Fruit fly (Drosophila melanogaster) whole organism, wandering third instar larva: Measurements from ENCODE around the gene Ir31a.

Experiments
- Abd-B ChIP-seq: fragments of >200 bp; optimal IDR thresholded peaks from 2 replicates; lab custom pipeline; 2017; ENCODE audit warnings: missing biosample characterization, missing genetic modification characterization
- CG32264 ChIP-seq: fragments of 200-800 bp; sonication (Bioruptor generic); optimal IDR thresholded peaks from 2 replicates; lab custom pipeline; 2016; ENCODE audit warnings: missing biosample characterization, missing genetic modification characterization
- CrebA ChIP-seq: fragments of 200-800 bp; sonication (Bioruptor generic); optimal IDR thresholded peaks from 2 replicates; lab custom pipeline; 2016; ENCODE audit warnings: missing biosample characterization, mild to moderate bottlenecking, missing genetic modification characterization, borderline replicate concordance
- Dif ChIP-seq: fragments of 200-275, 200-300 bp; sonication (Bioruptor generic); optimal IDR thresholded peaks from 2 replicates; lab custom pipeline; 2018; ENCODE audit warnings: missing biosample characterization, missing genetic modification characterization; ENCODE audit not compliant: partially characterized antibody
- GATAd ChIP-seq: sonication (Bioruptor generic); optimal IDR thresholded peaks from 2 replicates; lab custom pipeline; 2016; ENCODE audit warnings: missing biosample characterization, missing genetic modification characterization
- Hnf4 ChIP-seq: fragments of 200-800 bp; sonication (Bioruptor generic); optimal IDR thresholded peaks from 2 replicates; lab custom pipeline; 2016; ENCODE audit warnings: missing biosample characterization, mild to moderate bottlenecking, missing genetic modification characterization
- Myc ChIP-seq: fragments of >200 bp; optimal IDR thresholded peaks from 2 replicates; lab custom pipeline; 2017
- N ChIP-seq: fragments of >200 bp; optimal IDR thresholded peaks from 2 replicates; lab custom pipeline; 2018; ENCODE audit warnings: missing biosample characterization, missing external identifiers, missing genetic modification characterization
- Rel ChIP-seq, 2 experiments: fragments of 200-800 bp; sonication (Bioruptor generic) in 1 of 2; optimal IDR thresholded peaks; 2 replicates in 1 of 2; 3 replicates in 1 of 2; lab custom pipeline; 2016 to 2019; ENCODE audit warnings: mild to moderate bottlenecking in 2 of 2, missing biosample characterization in 2 of 2, missing genetic modification characterization in 2 of 2, moderate library complexity in 1 of 2
- Sp1 ChIP-seq: fragments of 200-800 bp; sonication (Bioruptor generic); optimal IDR thresholded peaks from 3 replicates; lab custom pipeline; 2019; ENCODE audit warnings: missing biosample characterization, mild to moderate bottlenecking, missing genetic modification characterization, moderate library complexity
- Vsx2 ChIP-seq: fragments of 200-300, 225-300 bp; sonication (Bioruptor generic); optimal IDR thresholded peaks from 2 replicates; lab custom pipeline; 2018; ENCODE audit warnings: missing biosample characterization, missing genetic modification characterization; ENCODE audit not compliant: partially characterized antibody
- dmrt93B ChIP-seq: fragments of 200-800 bp; sonication (Bioruptor generic); optimal IDR thresholded peaks from 2 replicates; lab custom pipeline; 2018; ENCODE audit warnings: missing biosample characterization, mild to moderate bottlenecking, missing genetic modification characterization
- ey ChIP-seq: fragments of 200-800 bp; sonication (Bioruptor generic); optimal IDR thresholded peaks from 2 replicates; lab custom pipeline; 2016; ENCODE audit warnings: missing biosample characterization, missing genetic modification characterization
- foxo ChIP-seq, 2 experiments: fragments of 200-800 bp; sonication (Bioruptor generic); optimal IDR thresholded peaks; 2 replicates in 1 of 2; 3 replicates in 1 of 2; lab custom pipeline; 2016 to 2017; ENCODE audit warnings: missing biosample characterization in 2 of 2, missing genetic modification characterization in 2 of 2
- jim ChIP-seq: fragments of 175-275, 200-325 bp; sonication (Bioruptor generic); optimal IDR thresholded peaks from 2 replicates; lab custom pipeline; 2016; ENCODE audit warnings: missing biosample characterization, mild to moderate bottlenecking, missing genetic modification characterization
- psq ChIP-seq: fragments of 200-800 bp; sonication (Bioruptor generic); optimal IDR thresholded peaks from 3 replicates; lab custom pipeline; 2017; ENCODE audit warnings: missing biosample characterization, mild to moderate bottlenecking, missing genetic modification characterization, moderate library complexity
- sv ChIP-seq: fragments of 200-800 bp; sonication (Bioruptor generic); optimal IDR thresholded peaks from 3 replicates; lab custom pipeline; 2016; ENCODE audit warnings: missing biosample characterization, missing genetic modification characterization
- tai ChIP-seq: sonication (Bioruptor generic); optimal IDR thresholded peaks from 2 replicates; lab custom pipeline; 2016; ENCODE audit warnings: missing biosample characterization, missing genetic modification characterization
- usp ChIP-seq: fragments of >200 bp; optimal IDR thresholded peaks from 2 replicates; lab custom pipeline; 2017; ENCODE audit warnings: missing biosample characterization, missing genetic modification characterization
- woc ChIP-seq: sonication (Bioruptor generic); optimal IDR thresholded peaks from 2 replicates; lab custom pipeline; 2016; ENCODE audit warnings: missing biosample characterization, mild to moderate bottlenecking, missing genetic modification characterization

Gene Ir31a

DNA sequence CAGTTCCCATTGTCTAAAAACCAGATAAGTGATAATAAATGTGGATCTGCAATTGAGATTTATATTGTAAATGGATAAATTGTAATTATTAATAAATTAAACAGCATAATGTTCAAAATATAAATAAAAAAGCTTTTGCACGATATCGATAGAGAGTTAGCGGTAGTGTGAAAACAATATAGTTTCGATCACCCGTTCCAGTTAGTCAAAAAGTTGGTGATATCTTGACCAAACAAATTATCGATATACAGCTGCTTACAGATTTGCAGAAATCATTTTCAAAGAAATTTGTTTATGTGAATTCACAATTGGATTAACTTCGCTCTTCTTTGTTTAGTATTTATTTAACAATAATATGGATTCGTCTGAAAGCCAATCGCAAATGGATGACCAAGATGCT lies 33.8 kb downstream of the Ir31a start, which contains the start of gene Nse4:
Gene Nse4 (plus strand): TSS at position 267 of the 400 bp plus-strand sequence.
- TF ChIP-seq Vsx2 (GFP tag; lab: Kevin White, UChicago) (no peak), Hnf4 (GFP tag; lab: Kevin White, UChicago) (no peak), ey (no peak), Rel (GFP tag; optimal IDR thresholded peaks at IDR 0.05; lab: Kevin White, UChicago) (no peak), Rel (tag; optimal IDR thresholded peaks at IDR 0.05; lab: Kevin White, UChicago) (no peak), jim (GFP tag; lab: Kevin White, UChicago) (no peak), N (GFP tag; lab: Kevin White, UChicago) (peak; percentile 10)
- TF ChIP-seq, all 38 proteins: peak for 1

DNA sequence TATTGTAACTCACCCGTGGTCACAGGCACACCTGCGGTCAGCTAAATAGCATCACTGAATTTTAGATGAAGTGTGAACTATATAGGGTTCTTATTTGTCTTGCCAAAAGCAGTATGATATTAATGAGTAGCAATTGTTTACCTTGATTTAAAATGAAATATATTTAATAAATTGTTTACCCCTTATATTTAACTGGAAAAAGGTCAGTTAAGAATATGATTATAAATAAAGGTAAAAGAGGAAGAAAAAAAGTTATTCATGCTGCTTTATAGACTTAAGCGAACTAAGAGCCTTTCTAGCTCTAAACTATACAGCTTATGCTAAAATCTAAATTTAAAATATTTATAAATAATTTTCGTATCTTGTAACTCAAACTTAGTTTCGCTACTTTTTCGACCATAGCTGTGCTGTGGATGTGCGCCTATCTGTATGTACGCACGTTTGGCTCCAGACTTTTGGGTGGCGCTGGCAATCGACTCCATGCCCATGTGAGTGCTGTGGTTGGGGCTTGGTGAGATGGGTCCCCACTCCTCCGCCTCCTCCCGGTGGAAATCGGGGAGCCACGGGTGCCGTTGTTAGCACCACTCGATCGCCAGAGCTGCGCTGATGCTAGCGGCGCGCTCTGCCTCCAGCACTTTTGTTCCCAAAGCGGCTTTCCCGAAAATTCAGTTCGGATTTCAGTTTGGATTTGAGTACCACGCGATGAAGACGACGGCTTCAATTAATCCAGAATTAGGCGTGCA lies 36.9 kb downstream of the Ir31a start, which contains the start of gene loh:
Gene loh (plus strand): TSS at position 487 of the 743 bp plus-strand sequence.
- TF ChIP-seq CrebA (GFP tag; lab: Kevin White, UChicago) (no peak), sv (GFP tag; lab: Kevin White, UChicago) (peak; percentile 28)

DNA sequence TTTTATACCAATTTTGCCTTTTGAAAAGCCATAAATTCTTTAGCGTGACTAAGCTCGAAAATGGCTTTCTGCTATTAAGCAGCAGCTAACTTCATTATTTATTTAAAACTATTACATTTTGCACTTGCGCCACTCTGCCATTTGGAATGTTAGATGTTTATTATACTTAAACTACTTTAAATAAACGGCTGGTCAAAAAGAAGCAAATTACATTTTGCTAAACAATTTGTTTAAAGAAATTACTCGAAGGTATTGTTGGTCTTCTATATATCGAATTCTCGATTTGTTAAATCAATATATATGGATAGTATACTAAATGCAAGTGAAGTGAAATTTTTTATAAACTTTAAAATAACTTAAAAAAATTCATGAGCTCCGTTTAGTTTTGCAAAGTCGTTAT lies 46.9 kb downstream of the Ir31a start, which contains the start of gene ppk10:
Gene ppk10 (minus strand): TSS at position 101 of the 400 bp plus-strand sequence.
- TF ChIP-seq Abd-B (GFP tag; lab: Kevin White, UChicago) (no peak), tai (GFP tag; lab: Kevin White, UChicago) (no peak), psq (no peak), CG32264 (GFP tag; lab: Kevin White, UChicago) (no peak), Dif (GFP tag; lab: Kevin White, UChicago) (no peak), ey (no peak), dmrt93B (no peak), Myc (lab: Kevin White, UChicago) (no peak), woc (GFP tag; lab: Kevin White, UChicago) (no peak), jim (GFP tag; lab: Kevin White, UChicago) (no peak), usp (GFP tag; lab: Kevin White, UChicago) (no peak), GATAd (GFP tag; lab: Kevin White, UChicago) (no peak), foxo (GFP tag; optimal IDR thresholded peaks at IDR 0.05; lab: Kevin White, UChicago) (no peak)
- TF ChIP-seq, all 38 proteins: peak for 0

DNA sequence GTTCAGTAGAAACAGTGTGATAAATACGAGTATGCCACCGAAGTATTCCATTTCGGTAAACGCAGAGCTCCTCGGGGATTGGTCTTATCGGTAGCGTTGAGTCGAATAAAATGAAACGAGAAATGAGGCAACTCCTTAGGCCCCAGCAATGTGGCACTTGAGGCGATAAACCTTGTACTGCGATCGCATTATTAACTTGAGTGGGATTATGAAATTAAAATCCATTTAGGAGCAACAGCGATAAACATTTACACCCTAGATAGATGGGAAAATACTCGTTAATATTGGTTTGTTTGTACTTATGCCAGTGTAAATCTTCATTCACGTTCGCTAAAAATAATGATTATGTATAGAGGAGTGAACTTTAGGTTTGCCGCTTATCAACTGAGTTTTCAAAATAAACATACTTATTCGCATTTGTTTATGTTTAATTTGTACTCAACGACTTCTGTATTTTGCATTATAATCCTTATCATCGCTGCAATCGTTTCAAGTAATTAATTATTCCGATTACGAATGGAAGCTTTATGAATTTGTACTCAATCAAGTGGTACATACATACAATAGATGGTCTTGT lies 50.7 kb downstream of the Ir31a start:
- no peak for TF ChIP-seq Sp1
- TF ChIP-seq psq, result no peak

DNA sequence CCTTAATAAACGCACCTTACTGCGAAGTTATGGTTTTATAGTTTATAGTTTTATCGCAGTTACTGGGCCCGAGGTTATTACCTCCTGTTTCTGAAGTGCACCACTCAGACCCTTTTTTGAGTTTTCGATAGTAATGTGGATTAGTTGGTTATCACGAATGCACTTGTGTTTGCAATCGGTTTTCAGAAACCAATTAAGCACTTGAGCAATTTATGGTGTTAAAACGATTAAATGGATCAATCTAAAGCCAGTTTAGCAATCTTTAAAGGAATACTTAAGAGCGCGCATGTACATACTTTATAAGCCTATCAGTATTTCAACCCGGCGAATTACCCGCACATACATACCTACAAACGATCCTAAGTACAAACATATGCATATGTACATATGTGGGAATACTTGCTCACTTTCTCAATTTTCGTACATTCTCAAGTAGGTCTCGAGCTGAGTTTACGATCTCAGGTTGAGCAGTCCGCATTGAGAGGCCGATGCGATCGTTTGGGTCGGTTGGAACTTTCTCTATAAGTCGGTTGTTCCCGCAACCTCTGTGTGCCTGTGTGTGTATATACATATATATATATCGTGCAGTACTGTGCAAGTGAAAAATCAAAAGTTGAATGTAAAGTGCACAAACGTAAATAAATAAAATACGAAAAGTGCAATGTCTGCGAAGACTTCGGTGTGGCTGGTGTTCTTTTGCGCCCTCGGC lies 52.0 kb downstream of the Ir31a start, which contains the start of the genes LManI and LManII:
Gene LManI (minus strand): TSS at position 51 of the 709 bp plus-strand sequence.
Gene LManII (plus strand): TSS at position 468 of the 709 bp plus-strand sequence.
- TF ChIP-seq woc (GFP tag; lab: Kevin White, UChicago) (no peak), Dif (GFP tag; lab: Kevin White, UChicago) (peak; percentile 60)
